Worm (Caenorhabditis elegans) whole organism, L3 larva: ENCODE measurements around the gene C15B12.1.

Experiments
- R02D3.7 ChIP-seq: fragments of 150-350 bp; optimal IDR thresholded peaks from 2 replicates; lab custom pipeline; 2014; ENCODE audit warnings: missing biosample characterization, missing genetic modification characterization
- ZK546.5 ChIP-seq: sonication (generic microtip); optimal IDR thresholded peaks from 2 replicates; lab custom pipeline; 2017; ENCODE audit warnings: missing biosample characterization, missing genetic modification characterization
- aly-2 ChIP-seq: fragments of 150-350 bp; optimal IDR thresholded peaks from 2 replicates; lab custom pipeline; 2014; ENCODE audit warnings: missing biosample characterization, missing genetic modification characterization
- ama-1 ChIP-seq: fragments of 150-350 bp; optimal IDR thresholded peaks from 2 replicates; lab custom pipeline; 2018
- ceh-16 ChIP-seq: sonication (generic microtip); optimal IDR thresholded peaks from 2 replicates; lab custom pipeline; 2017; ENCODE audit warnings: missing biosample characterization, missing genetic modification characterization
- ceh-28 ChIP-seq: fragments of 150-350 bp; optimal IDR thresholded peaks from 2 replicates; lab custom pipeline; 2014; ENCODE audit warnings: missing biosample characterization, missing genetic modification reagents, missing genetic modification characterization
- ceh-82 ChIP-seq: fragments of 150-350 bp; optimal IDR thresholded peaks from 2 replicates; lab custom pipeline; 2014; ENCODE audit warnings: missing biosample characterization, missing genetic modification characterization
- ceh-9 ChIP-seq: sonication (generic microtip); optimal IDR thresholded peaks from 2 replicates; lab custom pipeline; 2018; ENCODE audit warnings: missing biosample characterization, missing genetic modification characterization
- daf-12 ChIP-seq: fragments of 150-350 bp; optimal IDR thresholded peaks from 2 replicates; lab custom pipeline; 2014; ENCODE audit warnings: missing biosample characterization, missing genetic modification reagents, missing genetic modification characterization
- egl-5 ChIP-seq: fragments of 150-350 bp; optimal IDR thresholded peaks from 2 replicates; lab custom pipeline; 2017; ENCODE audit warnings: missing biosample characterization, missing genetic modification reagents, missing genetic modification characterization, inconsistent platforms
- elt-1 ChIP-seq: fragments of 150-350 bp; optimal IDR thresholded peaks from 2 replicates; lab custom pipeline; 2014; ENCODE audit warnings: missing biosample characterization, missing genetic modification characterization
- elt-2 ChIP-seq: sonication (generic microtip); optimal IDR thresholded peaks from 2 replicates; lab custom pipeline; 2016; ENCODE audit warnings: missing genetic modification reagents, mild to moderate bottlenecking, missing genetic modification characterization, missing compliant biosample characterization
- elt-3 ChIP-seq, 3 experiments: fragments of 150-350 bp in 1 of 3; sonication (generic microtip) in 2 of 3; optimal IDR thresholded peaks; 2 replicates in 2 of 3; 4 replicates in 1 of 3; lab custom pipeline; 2014 to 2017; ENCODE audit warnings: missing biosample characterization in 3 of 3, missing genetic modification characterization in 3 of 3
- fkh-10 ChIP-seq: sonication (generic microtip); optimal IDR thresholded peaks from 2 replicates; lab custom pipeline; 2017; ENCODE audit warnings: missing biosample characterization, missing genetic modification reagents, missing genetic modification characterization
- fos-1 ChIP-seq: fragments of 150-350 bp; optimal IDR thresholded peaks from 2 replicates; lab custom pipeline; 2014; ENCODE audit warnings: missing biosample characterization, missing genetic modification characterization
- hmg-11 ChIP-seq: sonication (generic microtip); optimal IDR thresholded peaks from 2 replicates; lab custom pipeline; 2016; ENCODE audit warnings: missing genetic modification characterization, missing compliant biosample characterization
- jun-1 ChIP-seq: fragments of 150-350 bp; optimal IDR thresholded peaks from 2 replicates; lab custom pipeline; 2014; ENCODE audit warnings: missing biosample characterization, missing genetic modification reagents, missing genetic modification characterization
- lin-39 ChIP-seq: fragments of 150-350 bp; optimal IDR thresholded peaks from 2 replicates; lab custom pipeline; 2018; ENCODE audit warnings: missing biosample characterization, missing genetic modification reagents, missing genetic modification characterization
- mdl-1 ChIP-seq: fragments of 150-350 bp; optimal IDR thresholded peaks from 2 replicates; lab custom pipeline; 2014; ENCODE audit warnings: missing biosample characterization, missing genetic modification characterization
- nhr-23 ChIP-seq: fragments of 150-350 bp; optimal IDR thresholded peaks from 2 replicates; lab custom pipeline; 2014; ENCODE audit warnings: missing biosample characterization, missing genetic modification reagents, missing genetic modification characterization
- nhr-25 ChIP-seq: sonication (generic microtip); optimal IDR thresholded peaks from 2 replicates; lab custom pipeline; 2017; ENCODE audit warnings: missing biosample characterization, missing genetic modification characterization
- nhr-43 ChIP-seq: sonication (generic microtip); optimal IDR thresholded peaks from 2 replicates; lab custom pipeline; 2016; ENCODE audit warnings: mild to moderate bottlenecking, missing genetic modification characterization, missing compliant biosample characterization; ENCODE audit not compliant: poor library complexity, severe bottlenecking
- nhr-67 ChIP-seq: fragments of 150-350 bp; optimal IDR thresholded peaks from 2 replicates; lab custom pipeline; 2014; ENCODE audit warnings: missing biosample characterization, missing genetic modification characterization
- nhr-77 ChIP-seq: fragments of 150-350 bp; optimal IDR thresholded peaks from 2 replicates; lab custom pipeline; 2014; ENCODE audit warnings: missing biosample characterization, missing genetic modification characterization
- pha-4 ChIP-seq: fragments of 150-350 bp; optimal IDR thresholded peaks from 2 replicates; lab custom pipeline; 2014; ENCODE audit warnings: missing biosample characterization, missing genetic modification reagents, missing genetic modification characterization
- pqm-1 ChIP-seq: fragments of 150-350 bp; optimal IDR thresholded peaks from 2 replicates; lab custom pipeline; 2017; ENCODE audit warnings: missing biosample characterization, missing genetic modification characterization, inconsistent platforms
- sea-2 ChIP-seq: fragments of 150-350 bp; sonication (generic microtip); optimal IDR thresholded peaks from 4 replicates; lab custom pipeline; 2014; ENCODE audit warnings: missing biosample characterization, missing genetic modification reagents, missing genetic modification characterization
- skn-1 ChIP-seq: fragments of 150-350 bp; optimal IDR thresholded peaks from 2 replicates; lab custom pipeline; 2014; ENCODE audit warnings: missing biosample characterization, missing genetic modification characterization
- unc-62 ChIP-seq: fragments of 150-350 bp; sonication (generic microtip); optimal IDR thresholded peaks from 4 replicates; lab custom pipeline; 2014; ENCODE audit warnings: missing biosample characterization, missing genetic modification reagents, missing genetic modification characterization
- zag-1 ChIP-seq: fragments of 150-350 bp; optimal IDR thresholded peaks from 2 replicates; lab custom pipeline; 2014; ENCODE audit warnings: missing biosample characterization, missing genetic modification characterization
- ztf-11 ChIP-seq: fragments of 150-350 bp; optimal IDR thresholded peaks from 2 replicates; lab custom pipeline; 2014; ENCODE audit warnings: missing biosample characterization, missing genetic modification characterization

C15B12.1 gene

DNA sequence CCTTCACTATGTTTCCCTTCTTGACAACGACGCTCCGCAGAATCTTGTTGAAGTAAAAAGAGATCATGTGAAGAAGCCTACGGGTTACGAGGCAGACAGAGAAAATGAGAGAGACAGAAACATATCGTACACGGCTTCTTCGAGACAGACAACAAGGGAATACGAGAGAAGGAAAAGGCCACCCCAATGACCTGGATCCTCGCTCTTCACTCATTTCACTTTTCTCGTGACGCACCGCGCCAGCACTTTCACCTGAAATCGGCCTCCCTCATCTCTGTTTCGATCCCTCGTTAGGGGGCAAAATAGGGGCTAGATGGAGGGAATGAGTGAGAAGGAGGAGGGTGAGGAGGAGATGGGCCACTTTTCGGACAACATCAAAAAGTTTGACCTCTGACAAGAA, 38.7 kb downstream of the C15B12.1 start:
- TF ChIP-seq unc-62 (GFP tag; lab: Kevin White, UChicago) (peak; percentile 10), nhr-43 (tag; lab: Kevin White, UChicago) (peak; percentile 28), nhr-25 (tag; lab: Kevin White, UChicago) (peak; percentile 78), elt-3 (tag; optimal IDR thresholded peaks at IDR 0.05; lab: Kevin White, UChicago) (no peak), nhr-23 (tag; lab: Kevin White, UChicago) (peak; percentile 95)
- TF ChIP-seq, all 47 proteins: peak for 4

DNA sequence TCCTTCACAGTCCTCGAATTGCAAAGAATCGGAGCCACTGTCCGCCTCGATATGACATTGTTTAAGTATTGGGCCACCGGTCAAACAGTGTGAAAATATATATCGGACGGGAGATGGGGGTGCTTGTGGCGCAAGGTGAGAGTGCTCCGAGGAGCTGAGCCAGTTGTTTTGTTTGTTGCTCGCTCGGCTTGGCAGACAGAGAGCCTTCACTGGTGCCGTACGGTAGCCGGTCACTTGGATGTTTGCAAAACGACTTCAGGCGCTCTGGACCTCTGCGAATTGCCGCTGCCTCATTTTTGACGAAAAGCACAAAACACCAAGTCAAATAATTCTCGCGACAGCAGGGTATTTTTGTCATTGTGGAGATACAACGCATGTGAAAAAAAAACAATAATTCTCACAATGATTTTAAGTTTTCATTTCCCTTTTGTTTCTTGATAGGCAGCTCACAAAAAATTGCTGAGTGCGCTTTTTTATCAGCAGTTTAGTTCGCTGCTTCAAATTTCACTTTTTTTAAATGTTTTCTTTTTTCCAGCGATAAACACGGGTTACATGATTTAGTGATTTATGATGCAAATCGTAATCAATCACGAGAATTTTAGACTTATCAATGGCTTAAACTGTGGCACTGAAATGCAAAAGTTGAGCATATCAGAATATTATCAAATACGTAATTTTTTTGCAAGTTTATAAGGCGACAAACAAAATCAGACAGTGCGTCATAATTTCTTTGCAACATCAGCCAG, 40.6 kb downstream of the C15B12.1 start:
- no peak for TF ChIP-seq mdl-1 (tag; lab: Kevin White, UChicago)
- TF ChIP-seq nhr-43 (tag; lab: Kevin White, UChicago), result no peak
- peak; percentile 22 for TF ChIP-seq pqm-1
- peak; percentile 2 for TF ChIP-seq pha-4 (tag; lab: Kevin White, UChicago)
- no peak for TF ChIP-seq ZK546.5 (tag; lab: Kevin White, UChicago)
- no peak for TF ChIP-seq ama-1 (lab: Kevin White, UChicago)
- no peak for TF ChIP-seq fos-1 (tag; lab: Kevin White, UChicago)
- no peak for TF ChIP-seq lin-39
- peak; percentile 47 for TF ChIP-seq skn-1 (tag; lab: Kevin White, UChicago)
- no peak for TF ChIP-seq nhr-67 (tag; lab: Kevin White, UChicago)
- no peak for TF ChIP-seq ceh-9
- TF ChIP-seq elt-2 (tag; lab: Kevin White, UChicago), result peak; percentile 96
- TF ChIP-seq, all 47 proteins: peak for 4

DNA sequence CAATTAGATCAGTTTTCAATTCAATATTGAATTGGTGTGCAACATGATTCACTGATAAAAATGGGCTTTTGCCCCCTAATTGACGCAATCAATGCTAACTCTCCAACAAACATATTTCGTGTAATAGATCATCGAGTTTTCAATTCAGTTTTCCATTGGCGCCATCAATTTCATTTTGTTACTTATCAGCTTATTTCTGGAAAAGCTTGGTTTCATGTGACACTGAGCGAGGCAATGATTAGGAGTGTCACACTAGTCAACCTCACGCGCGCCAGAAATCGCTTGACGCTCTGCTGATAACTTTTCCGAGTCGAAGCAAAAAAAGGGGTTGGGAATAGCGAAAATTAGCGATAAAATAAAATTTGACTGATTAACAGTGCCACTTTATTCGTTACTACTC, 41.9 kb downstream of the C15B12.1 start, which contains the start of gene ets-4:
ets-4 (plus strand) TSS at position 347 of the 400 bp plus-strand sequence.
- TF ChIP-seq nhr-43 (tag; lab: Kevin White, UChicago), result no peak
- TF ChIP-seq egl-5, result no peak
- no peak for TF ChIP-seq nhr-25 (tag; lab: Kevin White, UChicago)
- TF ChIP-seq nhr-77 (tag; lab: Kevin White, UChicago), result no peak
- TF ChIP-seq daf-12 (tag; lab: Kevin White, UChicago), result no peak
- TF ChIP-seq nhr-67 (tag; lab: Kevin White, UChicago), result no peak
- TF ChIP-seq zag-1 (tag; lab: Kevin White, UChicago), result no peak
- no peak for TF ChIP-seq ceh-82 (tag; lab: Kevin White, UChicago)
- TF ChIP-seq unc-62 (GFP tag; lab: Kevin White, UChicago), result no peak
- TF ChIP-seq elt-2 (tag; lab: Kevin White, UChicago), result peak; percentile 99
- TF ChIP-seq pha-4 (tag; lab: Kevin White, UChicago), result peak; percentile 43
- TF ChIP-seq aly-2, result no peak
- TF ChIP-seq sea-2 (GFP tag; lab: Kevin White, UChicago), result no peak
- TF ChIP-seq fkh-10 (GFP tag; lab: Kevin White, UChicago), result no peak
- TF ChIP-seq R02D3.7, result no peak
- peak; percentile 97 for TF ChIP-seq pqm-1
- no peak for TF ChIP-seq skn-1 (tag; lab: Kevin White, UChicago)
- TF ChIP-seq ceh-28, result peak; percentile 39
- TF ChIP-seq jun-1 (tag; lab: Kevin White, UChicago), result peak; percentile 48
- no peak for TF ChIP-seq elt-1
- no peak for TF ChIP-seq ceh-9
- no peak for TF ChIP-seq lin-39
- TF ChIP-seq, all 47 proteins: peak for 5

DNA sequence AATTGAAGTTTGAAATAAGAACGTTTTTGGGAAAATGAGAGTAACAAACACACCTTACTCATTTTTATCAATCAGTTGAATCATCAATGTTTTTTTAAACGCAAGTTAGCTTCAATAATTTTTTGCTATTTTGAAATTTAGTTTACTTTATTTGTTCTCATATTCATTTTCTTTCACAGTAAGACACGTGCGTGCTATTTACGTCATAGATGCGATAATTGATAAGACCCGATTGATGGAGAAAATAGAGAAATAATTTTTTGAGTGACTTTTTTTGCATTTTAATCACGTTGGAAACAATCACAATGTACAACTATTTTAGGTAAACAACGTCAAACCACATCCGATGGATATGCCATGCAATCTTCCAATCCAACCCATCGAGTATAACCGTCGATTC, 42.9 kb downstream of the C15B12.1 start:
- no peak for TF ChIP-seq ztf-11 (tag; lab: Kevin White, UChicago)
- TF ChIP-seq pqm-1, result peak; percentile 45
- no peak for TF ChIP-seq fos-1 (tag; lab: Kevin White, UChicago)
- TF ChIP-seq pha-4 (tag; lab: Kevin White, UChicago), result peak; percentile 29
- peak; percentile 65 for TF ChIP-seq elt-2 (tag; lab: Kevin White, UChicago)
- no peak for TF ChIP-seq ceh-82 (tag; lab: Kevin White, UChicago)
- TF ChIP-seq, all 47 proteins: peak for 3

DNA sequence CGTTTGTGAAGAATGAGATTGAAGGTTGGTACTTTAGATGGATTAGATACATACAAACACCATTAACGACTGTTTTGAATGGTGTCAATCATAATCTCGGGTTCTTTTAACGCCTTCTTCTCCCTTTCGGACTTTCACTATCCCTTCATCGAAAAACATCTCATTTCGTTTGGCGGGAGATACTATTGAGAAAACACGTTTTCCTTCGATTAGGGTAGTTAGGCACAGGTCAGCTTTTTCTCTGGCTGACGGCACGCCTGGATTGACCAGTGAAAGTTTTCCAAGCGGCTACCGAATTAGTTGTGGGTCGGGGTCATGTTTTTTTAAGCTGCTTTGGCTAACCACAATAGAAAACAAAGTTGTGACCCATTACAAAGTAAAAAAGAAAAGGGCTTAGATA, 43.3 kb downstream of the C15B12.1 start:
- TF ChIP-seq elt-2 (tag; lab: Kevin White, UChicago) (no peak), ceh-16 (tag; lab: Kevin White, UChicago) (no peak), R02D3.7 (no peak), ceh-9 (no peak), unc-62 (GFP tag; lab: Kevin White, UChicago) (no peak), hmg-11 (tag; lab: Kevin White, UChicago) (no peak), skn-1 (tag; lab: Kevin White, UChicago) (no peak), nhr-23 (tag; lab: Kevin White, UChicago) (peak; percentile 79)
